Worm (Caenorhabditis elegans): ENCODE results near the gene T12A7.10.

DNA sequence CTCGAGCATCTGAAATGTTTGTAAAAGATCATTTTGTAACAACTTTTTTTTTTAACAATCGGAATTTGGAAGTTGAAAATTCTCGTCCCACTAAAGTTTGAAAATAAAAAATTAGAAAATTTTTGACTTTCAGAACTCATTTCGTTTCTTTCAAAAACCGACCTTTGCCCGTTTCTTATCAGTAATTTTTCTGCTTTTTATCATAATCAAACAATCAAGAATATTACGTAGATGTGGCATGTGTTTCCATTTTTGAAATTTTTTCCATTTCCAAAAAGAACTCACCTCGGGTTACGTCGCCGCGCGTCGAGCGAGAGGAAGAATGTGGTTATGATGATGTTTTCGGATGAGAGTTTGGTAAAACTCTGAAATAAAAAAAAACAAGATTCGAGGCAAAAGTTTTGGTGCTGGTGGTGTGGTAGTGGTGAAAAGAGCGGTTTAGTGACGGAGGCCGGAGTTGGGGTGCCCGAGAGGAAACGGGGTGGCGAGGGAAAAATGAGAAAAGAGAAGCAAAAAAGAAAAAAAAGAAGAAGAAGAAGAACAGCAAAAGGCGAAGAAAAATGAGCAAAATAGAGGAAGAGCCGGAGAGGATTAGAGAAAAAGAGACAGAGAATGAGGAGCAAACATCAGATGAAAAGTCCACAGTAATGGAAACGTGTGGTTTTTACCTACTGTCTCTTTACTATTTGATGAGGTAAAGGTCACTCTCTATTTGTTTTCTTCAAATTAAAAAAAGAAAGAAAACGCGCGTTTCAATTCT, 6.0 kb upstream of the T12A7.10 start, which contains the start of gene T12A7.2:
- TF ChIP-seq flt-1 (GFP tag; IDR thresholded peaks at IDR 0.05), result no peak
- TF ChIP-seq klf-2 (GFP tag; conservative IDR thresholded peaks at IDR 0.05), result no peak
- TF ChIP-seq cog-1 (tag; optimal IDR thresholded peaks at IDR 0.05), result no peak
- TF ChIP-seq T22C8.4 (GFP tag; IDR thresholded peaks at IDR 0.05), result no peak
- TF ChIP-seq med-1 (GFP tag; optimal IDR thresholded peaks at IDR 0.05; ENCODE audit: insufficient read depth), result no peak
- no peak for TF ChIP-seq ref-1 (GFP tag; conservative IDR thresholded peaks at IDR 0.05)
- TF ChIP-seq ztf-23 (GFP tag; IDR thresholded peaks at IDR 0.05), result no peak

All from whole organism, midembryonic.